Fruit fly (Drosophila melanogaster): ENCODE results near the gene Eip75B.

The Eip75B gene

dm6 chr3L:17966220-17966619 lies 98.3 kb downstream of the Eip75B start:
- TF ChIP-seq h (optimal IDR thresholded peaks at IDR 0.05) (no peak), Sin3A (optimal IDR thresholded peaks at IDR 0.05) (no peak), ttk (optimal IDR thresholded peaks at IDR 0.05) (no peak), insv (optimal IDR thresholded peaks at IDR 0.05) (no peak), Myc (optimal IDR thresholded peaks at IDR 0.05) (no peak), psq (optimal IDR thresholded peaks at IDR 0.05) (no peak)

dm6 chr3L:17965455-17965794 lies 99.1 kb downstream of the Eip75B start:
- no peak for TF ChIP-seq psq (optimal IDR thresholded peaks at IDR 0.05)
- TF ChIP-seq ttk (optimal IDR thresholded peaks at IDR 0.05): no peak
- no peak for TF ChIP-seq insv (optimal IDR thresholded peaks at IDR 0.05)
- no peak for TF ChIP-seq Myc (optimal IDR thresholded peaks at IDR 0.05)
- no peak for TF ChIP-seq Sin3A (optimal IDR thresholded peaks at IDR 0.05)
- no peak for TF ChIP-seq h (optimal IDR thresholded peaks at IDR 0.05)

dm6 chr3L:17964757-17965454 lies 99.6 kb downstream of the Eip75B start:
- TF ChIP-seq ttk (optimal IDR thresholded peaks at IDR 0.05) (no peak), Myc (optimal IDR thresholded peaks at IDR 0.05) (no peak), insv (optimal IDR thresholded peaks at IDR 0.05) (no peak), Sin3A (optimal IDR thresholded peaks at IDR 0.05) (no peak), psq (optimal IDR thresholded peaks at IDR 0.05) (no peak), h (optimal IDR thresholded peaks at IDR 0.05) (no peak)

dm6 chr3L:17963529-17964225 lies 100.8 kb downstream of the Eip75B start:
- TF ChIP-seq h (optimal IDR thresholded peaks at IDR 0.05) (no peak), psq (optimal IDR thresholded peaks at IDR 0.05) (no peak), Sin3A (optimal IDR thresholded peaks at IDR 0.05) (no peak), insv (optimal IDR thresholded peaks at IDR 0.05) (no peak), Myc (optimal IDR thresholded peaks at IDR 0.05) (no peak), ttk (optimal IDR thresholded peaks at IDR 0.05) (no peak)

dm6 chr3L:17962668-17963208 lies 101.8 kb downstream of the Eip75B start:
- no peak for TF ChIP-seq Sin3A (optimal IDR thresholded peaks at IDR 0.05)
- no peak for TF ChIP-seq psq (optimal IDR thresholded peaks at IDR 0.05)

- no peak for TF ChIP-seq Myc (optimal IDR thresholded peaks at IDR 0.05)
- TF ChIP-seq psq (optimal IDR thresholded peaks at IDR 0.05): no peak
- no peak for TF ChIP-seq h (optimal IDR thresholded peaks at IDR 0.05)
- no peak for TF ChIP-seq Sin3A (optimal IDR thresholded peaks at IDR 0.05)
- no peak for TF ChIP-seq ttk (optimal IDR thresholded peaks at IDR 0.05)
These were observed 102.3 kb downstream of the Eip75B start for dm6 chr3L:17962069-17962664.

dm6 chr3L:17961608-17962007 lies 102.9 kb downstream of the Eip75B start:
- TF ChIP-seq insv (optimal IDR thresholded peaks at IDR 0.05) (no peak), psq (optimal IDR thresholded peaks at IDR 0.05) (no peak), Myc (optimal IDR thresholded peaks at IDR 0.05) (no peak), ttk (optimal IDR thresholded peaks at IDR 0.05) (no peak), Sin3A (optimal IDR thresholded peaks at IDR 0.05) (no peak), h (optimal IDR thresholded peaks at IDR 0.05) (no peak)

dm6 chr3L:17960247-17960839 lies 104.2 kb downstream of the Eip75B start:
- TF ChIP-seq h (optimal IDR thresholded peaks at IDR 0.05) (no peak), Myc (optimal IDR thresholded peaks at IDR 0.05) (no peak), Sin3A (optimal IDR thresholded peaks at IDR 0.05) (no peak), psq (optimal IDR thresholded peaks at IDR 0.05) (no peak), insv (optimal IDR thresholded peaks at IDR 0.05) (no peak), ttk (optimal IDR thresholded peaks at IDR 0.05) (no peak)

- TF ChIP-seq ttk (optimal IDR thresholded peaks at IDR 0.05): no peak
- no peak for TF ChIP-seq Sin3A (optimal IDR thresholded peaks at IDR 0.05)
- TF ChIP-seq h (optimal IDR thresholded peaks at IDR 0.05): no peak
- TF ChIP-seq insv (optimal IDR thresholded peaks at IDR 0.05): no peak
- no peak for TF ChIP-seq psq (optimal IDR thresholded peaks at IDR 0.05)
- no peak for TF ChIP-seq Myc (optimal IDR thresholded peaks at IDR 0.05)
These were observed 105.6 kb downstream of the Eip75B start for dm6 chr3L:17958977-17959279.

dm6 chr3L:17958231-17958976 lies 106.1 kb downstream of the Eip75B start:
- TF ChIP-seq ttk (optimal IDR thresholded peaks at IDR 0.05): no peak
- TF ChIP-seq h (optimal IDR thresholded peaks at IDR 0.05): no peak
- TF ChIP-seq Sin3A (optimal IDR thresholded peaks at IDR 0.05): no peak
- TF ChIP-seq Myc (optimal IDR thresholded peaks at IDR 0.05): no peak
- no peak for TF ChIP-seq insv (optimal IDR thresholded peaks at IDR 0.05)
- no peak for TF ChIP-seq psq (optimal IDR thresholded peaks at IDR 0.05)

dm6 chr3L:17956369-17957007 lies 108.0 kb downstream of the Eip75B start:
- no peak for TF ChIP-seq insv (optimal IDR thresholded peaks at IDR 0.05)
- no peak for TF ChIP-seq psq (optimal IDR thresholded peaks at IDR 0.05)
- no peak for TF ChIP-seq h (optimal IDR thresholded peaks at IDR 0.05)
- TF ChIP-seq ttk (optimal IDR thresholded peaks at IDR 0.05): no peak
- no peak for TF ChIP-seq Sin3A (optimal IDR thresholded peaks at IDR 0.05)
- no peak for TF ChIP-seq Myc (optimal IDR thresholded peaks at IDR 0.05)
